Worm (Caenorhabditis elegans) whole organism, L3 larva: Measurements from ENCODE around the gene srsx-16.

Experiments used
- R02D3.7 ChIP-seq: fragments of 150-350 bp; optimal IDR thresholded peaks from 2 replicates; lab custom pipeline; 2014; ENCODE audit warnings: missing biosample characterization, missing genetic modification characterization
- ZK546.5 ChIP-seq: sonication (generic microtip); optimal IDR thresholded peaks from 2 replicates; lab custom pipeline; 2017; ENCODE audit warnings: missing biosample characterization, missing genetic modification characterization
- ama-1 ChIP-seq: fragments of 150-350 bp; optimal IDR thresholded peaks from 2 replicates; lab custom pipeline; 2018
- ceh-16 ChIP-seq: sonication (generic microtip); optimal IDR thresholded peaks from 2 replicates; lab custom pipeline; 2017; ENCODE audit warnings: missing biosample characterization, missing genetic modification characterization
- ceh-28 ChIP-seq: fragments of 150-350 bp; optimal IDR thresholded peaks from 2 replicates; lab custom pipeline; 2014; ENCODE audit warnings: missing biosample characterization, missing genetic modification reagents, missing genetic modification characterization
- ceh-9 ChIP-seq: sonication (generic microtip); optimal IDR thresholded peaks from 2 replicates; lab custom pipeline; 2018; ENCODE audit warnings: missing biosample characterization, missing genetic modification characterization
- egl-27 ChIP-seq: sonication (generic microtip); optimal IDR thresholded peaks from 4 replicates; lab custom pipeline; 2017; ENCODE audit warnings: missing biosample characterization, missing genetic modification reagents, missing genetic modification characterization
- egl-5 ChIP-seq: fragments of 150-350 bp; optimal IDR thresholded peaks from 2 replicates; lab custom pipeline; 2017; ENCODE audit warnings: missing biosample characterization, missing genetic modification reagents, missing genetic modification characterization, inconsistent platforms
- elt-1 ChIP-seq: fragments of 150-350 bp; optimal IDR thresholded peaks from 2 replicates; lab custom pipeline; 2014; ENCODE audit warnings: missing biosample characterization, missing genetic modification characterization
- elt-2 ChIP-seq: sonication (generic microtip); optimal IDR thresholded peaks from 2 replicates; lab custom pipeline; 2016; ENCODE audit warnings: missing genetic modification reagents, mild to moderate bottlenecking, missing genetic modification characterization, missing compliant biosample characterization
- elt-3 ChIP-seq, 3 experiments: fragments of 150-350 bp in 1 of 3; sonication (generic microtip) in 2 of 3; optimal IDR thresholded peaks; 2 replicates in 2 of 3; 4 replicates in 1 of 3; lab custom pipeline; 2014 to 2017; ENCODE audit warnings: missing biosample characterization in 3 of 3, missing genetic modification characterization in 3 of 3
- fkh-10 ChIP-seq: sonication (generic microtip); optimal IDR thresholded peaks from 2 replicates; lab custom pipeline; 2017; ENCODE audit warnings: missing biosample characterization, missing genetic modification reagents, missing genetic modification characterization
- fkh-2 ChIP-seq: fragments of 150-350 bp; optimal IDR thresholded peaks from 2 replicates; lab custom pipeline; 2014; ENCODE audit warnings: missing biosample characterization, missing genetic modification reagents, missing genetic modification characterization
- fos-1 ChIP-seq: fragments of 150-350 bp; optimal IDR thresholded peaks from 2 replicates; lab custom pipeline; 2014; ENCODE audit warnings: missing biosample characterization, missing genetic modification characterization
- hmg-11 ChIP-seq: sonication (generic microtip); optimal IDR thresholded peaks from 2 replicates; lab custom pipeline; 2016; ENCODE audit warnings: missing genetic modification characterization, missing compliant biosample characterization
- jun-1 ChIP-seq: fragments of 150-350 bp; optimal IDR thresholded peaks from 2 replicates; lab custom pipeline; 2014; ENCODE audit warnings: missing biosample characterization, missing genetic modification reagents, missing genetic modification characterization
- lin-15B ChIP-seq: fragments of 150-350 bp; optimal IDR thresholded peaks from 2 replicates; lab custom pipeline; 2014; ENCODE audit warnings: missing biosample characterization, missing genetic modification characterization
- lin-39 ChIP-seq: fragments of 150-350 bp; optimal IDR thresholded peaks from 2 replicates; lab custom pipeline; 2018; ENCODE audit warnings: missing biosample characterization, missing genetic modification reagents, missing genetic modification characterization
- lsy-12 ChIP-seq: sonication (generic microtip); optimal IDR thresholded peaks from 2 replicates; lab custom pipeline; 2016; ENCODE audit warnings: mild to moderate bottlenecking, missing genetic modification characterization, missing compliant biosample characterization
- mdl-1 ChIP-seq: fragments of 150-350 bp; optimal IDR thresholded peaks from 2 replicates; lab custom pipeline; 2014; ENCODE audit warnings: missing biosample characterization, missing genetic modification characterization
- mml-1 ChIP-seq: fragments of 150-350 bp; sonication (generic microtip); optimal IDR thresholded peaks from 3 replicates; lab custom pipeline; 2014; ENCODE audit warnings: missing biosample characterization, missing genetic modification characterization
- nfya-1 ChIP-seq: sonication (generic microtip); optimal IDR thresholded peaks from 2 replicates; lab custom pipeline; 2017; ENCODE audit warnings: missing genetic modification characterization, mild to moderate bottlenecking, missing compliant biosample characterization, antibody characterized with exemption, moderate library complexity; ENCODE audit not compliant: insufficient read depth
- nhr-11 ChIP-seq: fragments of 150-350 bp; optimal IDR thresholded peaks from 2 replicates; lab custom pipeline; 2014; ENCODE audit warnings: missing biosample characterization, missing genetic modification characterization
- nhr-12 ChIP-seq: fragments of 150-350 bp; optimal IDR thresholded peaks from 2 replicates; lab custom pipeline; 2014; ENCODE audit warnings: missing biosample characterization, missing genetic modification characterization
- nhr-23 ChIP-seq: fragments of 150-350 bp; optimal IDR thresholded peaks from 2 replicates; lab custom pipeline; 2014; ENCODE audit warnings: missing biosample characterization, missing genetic modification reagents, missing genetic modification characterization
- nhr-237 ChIP-seq: fragments of 150-350 bp; optimal IDR thresholded peaks from 2 replicates; lab custom pipeline; 2014; ENCODE audit warnings: missing biosample characterization, missing genetic modification characterization
- nhr-25 ChIP-seq: sonication (generic microtip); optimal IDR thresholded peaks from 2 replicates; lab custom pipeline; 2017; ENCODE audit warnings: missing biosample characterization, missing genetic modification characterization
- nhr-28 ChIP-seq: fragments of 150-350 bp; optimal IDR thresholded peaks from 2 replicates; lab custom pipeline; 2014; ENCODE audit warnings: missing biosample characterization, missing genetic modification characterization
- nhr-43 ChIP-seq: sonication (generic microtip); optimal IDR thresholded peaks from 2 replicates; lab custom pipeline; 2016; ENCODE audit warnings: mild to moderate bottlenecking, missing genetic modification characterization, missing compliant biosample characterization; ENCODE audit not compliant: poor library complexity, severe bottlenecking
- nhr-67 ChIP-seq: fragments of 150-350 bp; optimal IDR thresholded peaks from 2 replicates; lab custom pipeline; 2014; ENCODE audit warnings: missing biosample characterization, missing genetic modification characterization
- nhr-76 ChIP-seq: fragments of 150-350 bp; sonication (generic microtip); optimal IDR thresholded peaks from 5 replicates; lab custom pipeline; 2014; ENCODE audit warnings: missing biosample characterization, missing genetic modification characterization
- nhr-77 ChIP-seq: fragments of 150-350 bp; optimal IDR thresholded peaks from 2 replicates; lab custom pipeline; 2014; ENCODE audit warnings: missing biosample characterization, missing genetic modification characterization
- pha-4 ChIP-seq: fragments of 150-350 bp; optimal IDR thresholded peaks from 2 replicates; lab custom pipeline; 2014; ENCODE audit warnings: missing biosample characterization, missing genetic modification reagents, missing genetic modification characterization
- pqm-1 ChIP-seq: fragments of 150-350 bp; optimal IDR thresholded peaks from 2 replicates; lab custom pipeline; 2017; ENCODE audit warnings: missing biosample characterization, missing genetic modification characterization, inconsistent platforms
- sea-2 ChIP-seq: fragments of 150-350 bp; sonication (generic microtip); optimal IDR thresholded peaks from 4 replicates; lab custom pipeline; 2014; ENCODE audit warnings: missing biosample characterization, missing genetic modification reagents, missing genetic modification characterization
- skn-1 ChIP-seq: fragments of 150-350 bp; optimal IDR thresholded peaks from 2 replicates; lab custom pipeline; 2014; ENCODE audit warnings: missing biosample characterization, missing genetic modification characterization
- snpc-4 ChIP-seq: fragments of 150-350 bp; optimal IDR thresholded peaks from 2 replicates; lab custom pipeline; 2014; ENCODE audit warnings: missing biosample characterization, missing genetic modification characterization
- unc-39 ChIP-seq: sonication (generic microtip); optimal IDR thresholded peaks from 4 replicates; lab custom pipeline; 2017; ENCODE audit warnings: missing biosample characterization, missing genetic modification characterization
- unc-62 ChIP-seq: fragments of 150-350 bp; sonication (generic microtip); optimal IDR thresholded peaks from 4 replicates; lab custom pipeline; 2014; ENCODE audit warnings: missing biosample characterization, missing genetic modification reagents, missing genetic modification characterization
- ztf-4 ChIP-seq: fragments of 150-350 bp; optimal IDR thresholded peaks from 2 replicates; lab custom pipeline; 2014; ENCODE audit warnings: missing biosample characterization, missing genetic modification characterization

Gene srsx-16

DNA sequence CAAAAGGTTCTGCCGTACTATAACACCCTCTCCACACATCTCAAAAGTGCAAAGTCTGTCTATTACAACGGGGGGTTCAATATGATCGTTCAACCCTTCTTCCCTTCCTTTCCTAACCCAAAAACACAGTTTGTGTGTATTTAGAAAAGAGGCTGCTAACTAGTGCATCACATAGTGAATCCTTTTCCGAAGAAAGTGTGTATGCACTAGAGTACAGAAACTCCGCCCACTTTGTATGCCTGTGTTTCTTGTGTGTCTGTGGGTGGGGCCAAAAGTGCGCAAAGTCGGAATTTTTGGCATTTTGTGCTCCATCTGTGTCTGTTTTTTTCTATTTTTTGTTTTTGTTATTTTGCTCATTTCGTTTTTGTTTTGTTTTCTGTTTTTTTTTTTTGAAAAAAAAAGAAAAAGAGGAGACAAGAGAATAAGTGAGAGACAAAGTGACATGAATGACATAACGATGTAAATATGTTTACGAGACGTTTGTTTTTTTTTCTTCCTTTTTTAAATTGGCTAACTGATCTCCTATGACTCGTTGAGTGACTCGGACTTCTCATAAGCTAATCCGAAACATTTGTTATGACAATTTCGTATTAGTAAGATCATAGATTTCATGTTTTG, 20.9 kb downstream of the srsx-16 start:
- TF ChIP-seq ama-1 (lab: Kevin White, UChicago) = peak; percentile 49
- TF ChIP-seq pha-4 (tag; lab: Kevin White, UChicago) = peak; percentile 54
- TF ChIP-seq lin-39 (tag; lab: Kevin White, UChicago) = no peak
- TF ChIP-seq ceh-16 (tag; lab: Kevin White, UChicago) = no peak
- no peak for TF ChIP-seq ceh-28 (tag; lab: Kevin White, UChicago)
- TF ChIP-seq elt-1 = no peak
- peak; percentile 16 for TF ChIP-seq nhr-43 (tag; lab: Kevin White, UChicago)
- no peak for TF ChIP-seq mml-1
- no peak for TF ChIP-seq unc-62 (GFP tag; lab: Kevin White, UChicago)
- TF ChIP-seq nhr-76 (tag; lab: Kevin White, UChicago) = no peak

ce11 chrIV:5595567-5595966, 24.0 kb downstream of the srsx-16 start:
- TF ChIP-seq elt-2 (no peak), nhr-77 (tag; lab: Kevin White, UChicago) (no peak), snpc-4 (no peak)

DNA sequence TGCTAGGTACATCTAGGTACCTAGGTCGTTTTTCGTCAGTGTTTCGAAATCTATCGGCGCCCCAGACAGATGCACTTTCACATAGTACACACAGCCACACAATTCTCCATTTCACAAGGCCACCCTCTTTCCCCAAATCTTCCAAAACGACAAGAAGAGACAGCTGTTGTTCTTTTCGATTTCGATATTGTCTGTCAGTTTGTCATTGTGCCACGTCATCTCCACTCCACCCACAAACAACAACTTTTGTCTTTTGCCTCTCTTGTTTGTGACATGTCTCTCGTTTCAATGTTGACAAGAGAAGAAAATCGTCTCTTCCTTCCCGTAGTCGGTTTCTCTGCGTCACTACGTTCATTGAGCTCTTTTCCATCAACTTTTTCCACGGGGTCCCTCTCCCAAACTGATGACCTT, 25.7 kb downstream of the srsx-16 start:
- TF ChIP-seq mdl-1 (tag; lab: Kevin White, UChicago) (no peak), ceh-9 (tag; lab: Kevin White, UChicago) (no peak), lsy-12 (tag; lab: Kevin White, UChicago) (peak; percentile 0), fos-1 (tag; lab: Kevin White, UChicago) (no peak), elt-1 (peak; percentile 15), R02D3.7 (no peak), fkh-2 (tag; lab: Kevin White, UChicago) (peak; percentile 98), ceh-28 (tag; lab: Kevin White, UChicago) (peak; percentile 16), elt-2 (no peak), egl-5 (tag; lab: Kevin White, UChicago) (peak; percentile 68), lin-15B (peak; percentile 24), pqm-1 (tag; lab: Kevin White, UChicago) (no peak), pha-4 (tag; lab: Kevin White, UChicago) (peak; percentile 100), sea-2 (GFP tag; lab: Kevin White, UChicago) (no peak), nfya-1 (peak; percentile 71), nhr-28 (no peak), hmg-11 (peak; percentile 38), unc-39 (tag; lab: Kevin White, UChicago) (no peak), skn-1 (no peak), nhr-76 (tag; lab: Kevin White, UChicago) (no peak), ztf-4 (tag; lab: Kevin White, UChicago) (no peak), nhr-23 (tag; lab: Kevin White, UChicago) (peak; percentile 53), nhr-43 (tag; lab: Kevin White, UChicago) (peak; percentile 51), ZK546.5 (tag; lab: Kevin White, UChicago) (no peak), elt-3 (tag; optimal IDR thresholded peaks at IDR 0.05; lab: Kevin White, UChicago) (no peak), nhr-77 (tag; lab: Kevin White, UChicago) (no peak), nhr-11 (tag; lab: Kevin White, UChicago) (no peak), egl-27 (tag; lab: Kevin White, UChicago) (peak; percentile 55), nhr-67 (no peak), ama-1 (lab: Kevin White, UChicago) (peak; percentile 75), nhr-25 (tag; lab: Kevin White, UChicago) (peak; percentile 80), nhr-237 (no peak), fkh-10 (no peak), lin-39 (tag; lab: Kevin White, UChicago) (peak; percentile 83), jun-1 (peak; percentile 30), snpc-4 (peak; percentile 30), unc-62 (GFP tag; lab: Kevin White, UChicago) (peak; percentile 75), nhr-12 (tag; lab: Kevin White, UChicago) (no peak)
